Worm (Caenorhabditis elegans): Measurements from ENCODE around the gene C40H1.7.

DNA sequence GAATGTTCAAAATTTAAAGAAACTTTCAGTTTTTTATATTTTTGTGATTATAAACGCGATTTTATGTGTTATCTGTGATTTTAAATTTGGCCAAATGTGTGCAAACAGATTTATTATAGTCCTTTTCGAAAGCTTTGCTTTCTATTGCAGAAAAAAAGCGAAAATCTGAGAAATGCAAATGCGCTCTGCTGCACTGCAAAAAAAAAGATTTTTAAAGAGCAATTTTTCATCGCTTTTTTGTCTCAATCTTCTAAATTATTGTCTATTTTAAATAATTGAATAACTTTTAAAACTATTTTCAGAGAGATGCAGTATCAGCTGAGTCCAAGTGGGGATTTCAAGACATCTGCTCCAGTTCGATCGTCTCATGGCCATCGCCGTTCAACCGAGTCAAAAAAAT, 2.8 kb upstream of the C40H1.7 start, which contains the start of gene cpb-1:
- TF ChIP-seq zip-5 (tag; optimal IDR thresholded peaks at IDR 0.05), result no peak
- TF ChIP-seq ttx-3 (tag; optimal IDR thresholded peaks at IDR 0.05), result no peak
- TF ChIP-seq nhr-11 (tag; optimal IDR thresholded peaks at IDR 0.05), result no peak

Data from whole organism, late embryonic.